Worm (Caenorhabditis elegans): ENCODE results near the gene rpn-13.

ce11 chrIII:6364395-6364794 is 22.7 kb upstream of the rpn-13 start:
- TF ChIP-seq T22C8.4 (GFP tag; IDR thresholded peaks at IDR 0.05) (no peak), ref-1 (GFP tag; conservative IDR thresholded peaks at IDR 0.05) (no peak), cog-1 (tag; optimal IDR thresholded peaks at IDR 0.05) (no peak), flt-1 (GFP tag; IDR thresholded peaks at IDR 0.05) (no peak), med-1 (GFP tag; optimal IDR thresholded peaks at IDR 0.05; ENCODE audit: insufficient read depth) (no peak), klf-2 (GFP tag; conservative IDR thresholded peaks at IDR 0.05) (no peak), ztf-29 (GFP tag; IDR thresholded peaks at IDR 0.05) (no peak), ztf-23 (GFP tag; IDR thresholded peaks at IDR 0.05) (no peak), tab-1 (GFP tag; IDR thresholded peaks at IDR 0.05) (no peak)

All from whole organism, midembryonic.